Worm (Caenorhabditis elegans) whole organism, L2 larva: ENCODE measurements around the gene cest-10.

Experiments
- ama-1 ChIP-seq: fragments of 150-350 bp; optimal IDR thresholded peaks from 2 replicates; lab custom pipeline; 2018; ENCODE audit warnings: inconsistent platforms
- blmp-1 ChIP-seq: sonication (generic microtip); optimal IDR thresholded peaks from 2 replicates; lab custom pipeline; 2017; ENCODE audit warnings: missing genetic modification characterization, mild to moderate bottlenecking, missing compliant biosample characterization, antibody characterized with exemption, moderate library complexity; ENCODE audit not compliant: insufficient read depth
- fos-1 ChIP-seq: fragments of 150-350 bp; optimal IDR thresholded peaks from 2 replicates; lab custom pipeline; 2014; ENCODE audit warnings: missing biosample characterization, missing genetic modification characterization
- nhr-12 ChIP-seq: fragments of 150-350 bp; optimal IDR thresholded peaks from 2 replicates; lab custom pipeline; 2014; ENCODE audit warnings: missing biosample characterization, missing genetic modification characterization
- snpc-4 ChIP-seq: fragments of 150-350 bp; optimal IDR thresholded peaks from 2 replicates; lab custom pipeline; 2014; ENCODE audit warnings: missing biosample characterization, missing genetic modification characterization
- unc-39 ChIP-seq: fragments of 150-350 bp; optimal IDR thresholded peaks from 2 replicates; lab custom pipeline; 2014; ENCODE audit warnings: missing biosample characterization, missing genetic modification characterization
- ztf-1 ChIP-seq: fragments of 200-800 bp; sonication (Bioruptor generic); conservative IDR thresholded peaks from 2 replicates; pipeline ENCODE4 v1.3.6; 2022; ENCODE audit warnings: missing genetic modification characterization, missing compliant biosample characterization

DNA sequence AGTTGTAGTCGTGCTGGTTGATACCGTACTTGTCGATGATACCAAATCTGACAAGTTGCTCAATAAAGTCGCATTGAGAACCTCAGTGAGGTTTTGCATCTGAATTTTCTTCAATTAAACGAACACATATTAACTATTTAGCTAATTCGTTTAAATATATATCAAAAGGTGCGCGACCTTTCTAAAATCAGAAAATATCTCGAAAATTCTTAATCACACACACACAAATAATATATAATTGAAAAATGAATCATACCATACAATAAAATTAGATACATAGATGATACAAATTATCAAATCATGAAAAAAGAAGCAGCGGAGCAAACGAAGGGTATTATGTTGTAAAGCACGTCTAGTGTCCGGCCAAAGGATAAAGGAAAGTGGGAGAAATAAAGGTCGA is 47.9 kb downstream of the cest-10 start, which contains the start of gene D2024.5:
- TF ChIP-seq nhr-12 (tag; lab: Kevin White, UChicago) = no peak
- no peak for TF ChIP-seq blmp-1 (tag; lab: Kevin White, UChicago)
- TF ChIP-seq snpc-4 = no peak
- TF ChIP-seq fos-1 (tag; lab: Kevin White, UChicago) = no peak
- TF ChIP-seq ama-1 = no peak
- TF ChIP-seq ztf-1 (GFP tag; lab: Robert Waterston, UW) = no peak
- TF ChIP-seq unc-39 (tag; lab: Kevin White, UChicago) = no peak
